Worm (Caenorhabditis elegans): ENCODE data around the gene mks-1.

- TF ChIP-seq php-3 (GFP tag; IDR thresholded peaks at IDR 0.05) (no peak), snpc-4 (tag; optimal IDR thresholded peaks at IDR 0.05) (no peak)
These were observed 46.9 kb upstream of the mks-1 start, which contains the start of gene mec-12 for ce11 chrIII:3139144-3139543.

Data from whole organism, L4 larva.